Fruit fly (Drosophila melanogaster) ovary, adult (tissue): Measurements from ENCODE around the gene Sms.

Experiments
- CG17801 ChIP-seq: fragments of 200-800 bp; optimal IDR thresholded peaks from 2 replicates; lab custom pipeline; 2019; ENCODE audit warnings: missing biosample characterization, mild to moderate bottlenecking, missing genetic modification characterization, moderate library complexity; ENCODE audit not compliant: partially characterized antibody

Gene Sms

dm6 chr3L:12277054-12277879, at the start of gene Sms, which contains the start of gene INPP5E:
TSS of gene Sms (minus strand) at chr3L:12277251.
TSS of gene INPP5E (plus strand) at chr3L:12277655.
- TF ChIP-seq CG17801 (GFP tag; lab: Kevin White, UChicago), result peak; percentile 8

dm6 chr3L:12319782-12320181, 42.7 kb upstream of the Sms start:
- TF ChIP-seq CG17801 (GFP tag; lab: Kevin White, UChicago), result no peak

- TF ChIP-seq CG17801 (GFP tag; lab: Kevin White, UChicago), result no peak
Measured at dm6 chr3L:12313280-12313679, 36.2 kb upstream of the Sms start.

dm6 chr3L:12310505-12310904, 33.5 kb upstream of the Sms start, which contains the start of gene CG44355:
TSS of gene CG44355 (plus strand) at chr3L:12310805.
- TF ChIP-seq CG17801 (GFP tag; lab: Kevin White, UChicago), result no peak

dm6 chr3L:12305896-12306295, 28.8 kb upstream of the Sms start:
- no peak for TF ChIP-seq CG17801 (GFP tag; lab: Kevin White, UChicago)

dm6 chr3L:12298092-12298491, 21.0 kb upstream of the Sms start:
- no peak for TF ChIP-seq CG17801 (GFP tag; lab: Kevin White, UChicago)

- no peak for TF ChIP-seq CG17801 (GFP tag; lab: Kevin White, UChicago)
Measured at dm6 chr3L:12296073-12296527, 19.0 kb upstream of the Sms start, which contains the start of gene CG4328. TSS of gene CG4328 (minus strand) at chr3L:12296123.

- TF ChIP-seq CG17801 (GFP tag; lab: Kevin White, UChicago), result no peak
Measured at dm6 chr3L:12294602-12295001, 17.6 kb upstream of the Sms start.

dm6 chr3L:12290556-12290955, 13.5 kb upstream of the Sms start:
- no peak for TF ChIP-seq CG17801 (GFP tag; lab: Kevin White, UChicago)

dm6 chr3L:12289664-12290063, 12.6 kb upstream of the Sms start:
- TF ChIP-seq CG17801 (GFP tag; lab: Kevin White, UChicago), result no peak

dm6 chr3L:12287370-12287769, 10.3 kb upstream of the Sms start:
- no peak for TF ChIP-seq CG17801 (GFP tag; lab: Kevin White, UChicago)

- no peak for TF ChIP-seq CG17801 (GFP tag; lab: Kevin White, UChicago)
Measured at dm6 chr3L:12277880-12278287, 833 bp upstream of the Sms start.

dm6 chr3L:12276495-12276894, 556 bp downstream of the Sms start:
- no peak for TF ChIP-seq CG17801 (GFP tag; lab: Kevin White, UChicago)

- peak; percentile 36 for TF ChIP-seq CG17801 (GFP tag; lab: Kevin White, UChicago)
Measured at dm6 chr3L:12275572-12276042, 1.4 kb downstream of the Sms start.

- peak; percentile 84 for TF ChIP-seq CG17801 (GFP tag; lab: Kevin White, UChicago)
Measured at dm6 chr3L:12271195-12271618, 5.8 kb downstream of the Sms start, which contains the start of gene Pbgs. TSS of gene Pbgs (minus strand) at chr3L:12271345.

- peak; percentile 46 for TF ChIP-seq CG17801 (GFP tag; lab: Kevin White, UChicago)
Measured at dm6 chr3L:12269867-12270266, 7.2 kb downstream of the Sms start.
